Worm (Caenorhabditis elegans) whole organism, L1 larva: ENCODE results near the gene F20D6.12.

Experiments used
- ceh-63 ChIP-seq: fragments of 200-800 bp; sonication (Bioruptor generic); optimal IDR thresholded peaks from 2 replicates; lab custom pipeline; 2018; ENCODE audit warnings: mild to moderate bottlenecking, missing genetic modification characterization, missing compliant biosample characterization
- lin-13 ChIP-seq: fragments of 150-350 bp; optimal IDR thresholded peaks from 2 replicates; lab custom pipeline; 2014; ENCODE audit warnings: missing biosample characterization, missing genetic modification reagents, missing genetic modification characterization
- mep-1 ChIP-seq: fragments of 150-350 bp; optimal IDR thresholded peaks from 2 replicates; lab custom pipeline; 2014; ENCODE audit warnings: missing biosample characterization, missing genetic modification characterization
- sptf-1 ChIP-seq: fragments of 150-350 bp; optimal IDR thresholded peaks from 2 replicates; lab custom pipeline; 2014; ENCODE audit warnings: missing biosample characterization, missing genetic modification characterization

ce11 chrV:8183384-8183783 is 6.5 kb downstream of the F20D6.12 start, which contains the start of gene srp-8:
- TF ChIP-seq mep-1 (tag; lab: Kevin White, UChicago) (no peak), sptf-1 (tag; lab: Kevin White, UChicago) (no peak), ceh-63 (no peak), lin-13 (GFP tag; lab: Kevin White, UChicago) (no peak)
